Fruit fly (Drosophila melanogaster) whole organism, pupa: ENCODE measurements around the gene alpha-Est7.

ENCODE experiments used
- CG13204 ChIP-seq: fragments of 200-800 bp; sonication (Bioruptor generic); optimal IDR thresholded peaks from 2 replicates; lab custom pipeline; 2018; ENCODE audit warnings: missing biosample characterization, mild to moderate bottlenecking, missing genetic modification characterization, moderate library complexity
- CG4496 ChIP-seq: fragments of 200-800 bp; sonication (Bioruptor generic); IDR thresholded peaks from 3 replicates; pipeline ENCODE4 v1.3.6; 2022; ENCODE audit warnings: missing biosample characterization, missing genetic modification characterization
- EcR ChIP-seq: fragments of 200-800 bp; sonication (Bioruptor generic); optimal IDR thresholded peaks from 3 replicates; lab custom pipeline; 2019; ENCODE audit warnings: missing biosample characterization, missing genetic modification characterization, mild to moderate bottlenecking, moderate library complexity, missing genetic modification reagents
- fd96Ca ChIP-seq: fragments of 200-800 bp; sonication (Bioruptor generic); IDR thresholded peaks from 3 replicates; pipeline ENCODE4 v1.3.6; 2022; ENCODE audit warnings: missing biosample characterization, missing genetic modification characterization
- rn ChIP-seq: fragments of 200-800 bp; sonication (Bioruptor generic); IDR thresholded peaks from 2 replicates; pipeline ENCODE4 v1.3.6; 2022; ENCODE audit warnings: missing biosample characterization, missing genetic modification characterization

DNA sequence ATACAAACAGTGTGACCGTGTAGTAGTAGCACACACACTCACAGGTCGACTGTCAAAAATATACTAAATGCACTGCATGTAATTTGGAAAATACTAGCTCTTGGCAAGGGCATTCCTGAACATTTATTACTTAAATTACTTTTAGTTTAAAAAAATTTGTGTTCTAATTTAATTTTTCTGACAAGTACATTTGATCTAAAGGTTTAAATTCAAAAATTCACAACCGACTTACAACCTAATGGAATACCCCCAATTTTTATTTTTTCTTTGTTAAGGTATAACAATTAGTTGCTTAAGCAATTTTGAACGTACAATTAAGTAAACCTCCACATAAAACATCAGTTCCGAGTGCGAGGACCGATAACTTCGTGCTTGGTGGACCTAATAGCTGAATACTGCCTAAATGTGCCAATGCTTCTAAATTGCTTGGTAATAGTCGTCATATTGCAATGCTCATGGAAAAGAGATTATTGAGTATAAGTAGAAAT lies 49.7 kb downstream of the alpha-Est7 start, which contains the start of gene CG1142:
- TF ChIP-seq rn (GFP tag; lab: Robert Waterston, UW) (peak; percentile 97), EcR (GFP tag; lab: Kevin White, UChicago) (peak; percentile 52), CG13204 (GFP tag; lab: Kevin White, UChicago) (peak; percentile 84), fd96Ca (GFP tag; lab: Robert Waterston, UW) (peak; percentile 73; the same call in 2 of the 3 replicates), CG4496 (peak; percentile 99)
